Worm (Caenorhabditis elegans): Measurements from ENCODE around the gene cal-4.
A peak's percentile ranks its signal among the peaks of the same experiment; 100 is the strongest.

Gene cal-4

DNA sequence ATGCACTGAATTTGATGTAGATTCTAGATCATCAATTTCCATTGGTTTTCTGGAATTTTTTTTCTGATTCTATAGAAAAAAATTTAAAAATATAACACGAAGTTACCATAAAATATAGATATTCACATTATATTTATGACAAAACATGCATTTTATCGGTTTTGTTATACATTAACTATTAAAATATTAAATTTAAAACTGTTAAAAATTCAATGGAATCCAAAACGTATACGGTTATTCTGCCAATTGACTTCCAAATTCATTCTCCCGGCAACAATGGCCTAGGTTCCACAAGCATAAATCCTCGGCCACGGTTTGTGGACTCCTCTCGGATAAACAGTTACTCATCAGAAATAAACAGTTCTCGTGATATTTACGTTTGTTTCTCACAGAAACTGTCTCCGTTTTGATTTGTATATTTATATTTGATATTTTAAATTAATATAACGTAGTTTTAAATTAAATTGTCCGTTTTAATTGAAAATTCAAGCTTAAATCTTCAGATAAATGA lies 37.5 kb upstream of the cal-4 start, which contains the start of the genes F01D4.5 and ced-5:
TSS of gene F01D4.5 (minus strand) at position 51 of the 511 bp plus-strand sequence.
TSS of gene ced-5 (plus strand) at position 504 of the 511 bp plus-strand sequence.
- TF ChIP-seq nhr-28 (tag; optimal IDR thresholded peaks at IDR 0.05): no peak
- peak; percentile 24 for TF ChIP-seq mep-1 (tag; optimal IDR thresholded peaks at IDR 0.05)
- TF ChIP-seq drap-1 (GFP tag; optimal IDR thresholded peaks at IDR 0.05): no peak
- no peak for TF ChIP-seq snpc-4 (tag; optimal IDR thresholded peaks at IDR 0.05)
- no peak for TF ChIP-seq ztf-11 (tag; optimal IDR thresholded peaks at IDR 0.05)
- TF ChIP-seq nhr-2 (tag; optimal IDR thresholded peaks at IDR 0.05): no peak
- peak; percentile 33 for TF ChIP-seq lin-13 (tag; optimal IDR thresholded peaks at IDR 0.05)
- no peak for TF ChIP-seq lin-32 (GFP tag; optimal IDR thresholded peaks at IDR 0.05)
- no peak for TF ChIP-seq nhr-237 (tag; optimal IDR thresholded peaks at IDR 0.05)
- TF ChIP-seq pha-4 (tag; optimal IDR thresholded peaks at IDR 0.05): peak; percentile 25
- no peak for TF ChIP-seq nhr-76 (tag; optimal IDR thresholded peaks at IDR 0.05)
- TF ChIP-seq unc-62 (GFP tag; optimal IDR thresholded peaks at IDR 0.05): no peak
- TF ChIP-seq bed-3 (GFP tag; optimal IDR thresholded peaks at IDR 0.05): no peak
- peak; percentile 36 for TF ChIP-seq cnd-1 (tag; optimal IDR thresholded peaks at IDR 0.05)
- no peak for TF ChIP-seq flh-1 (GFP tag; optimal IDR thresholded peaks at IDR 0.05)
- TF ChIP-seq hlh-1 (tag; optimal IDR thresholded peaks at IDR 0.05): no peak
- TF ChIP-seq M03D4.4 (tag; optimal IDR thresholded peaks at IDR 0.05): peak; percentile 22
- no peak for TF ChIP-seq ceh-83 (GFP tag; optimal IDR thresholded peaks at IDR 0.05)
- no peak for TF ChIP-seq ham-2 (GFP tag; optimal IDR thresholded peaks at IDR 0.05)
- TF ChIP-seq mab-5 (tag; optimal IDR thresholded peaks at IDR 0.05): no peak
- peak; percentile 54 for TF ChIP-seq sptf-1 (tag; optimal IDR thresholded peaks at IDR 0.05)
- no peak for TF ChIP-seq nhr-12 (tag; optimal IDR thresholded peaks at IDR 0.05)
- TF ChIP-seq unc-39 (tag; optimal IDR thresholded peaks at IDR 0.05): no peak
- TF ChIP-seq blmp-1 (tag; optimal IDR thresholded peaks at IDR 0.05): no peak
- TF ChIP-seq ces-1 (GFP tag; optimal IDR thresholded peaks at IDR 0.05): peak; percentile 39
- no peak for TF ChIP-seq sem-2 (GFP tag; optimal IDR thresholded peaks at IDR 0.05)

DNA sequence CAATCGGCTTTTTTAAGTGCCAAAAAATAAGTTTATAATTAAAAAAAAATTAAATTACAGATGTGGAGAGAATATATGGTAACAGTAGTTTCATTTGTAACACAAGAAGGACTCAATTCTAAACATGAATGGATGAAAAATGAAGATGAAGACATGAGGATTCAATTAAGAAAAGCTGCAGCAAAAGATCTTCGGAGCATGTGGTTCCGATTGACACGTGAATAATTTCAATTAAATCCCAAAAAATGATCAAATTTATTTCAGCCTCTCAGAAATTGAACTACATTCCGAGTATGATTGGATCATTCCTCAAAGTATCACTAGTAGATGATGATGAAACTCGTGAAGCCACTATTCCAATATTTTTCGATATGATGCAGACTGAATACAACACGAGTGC lies 31.8 kb upstream of the cal-4 start:
- no peak for TF ChIP-seq ces-1 (GFP tag; optimal IDR thresholded peaks at IDR 0.05)
- no peak for TF ChIP-seq mep-1 (tag; optimal IDR thresholded peaks at IDR 0.05)
- no peak for TF ChIP-seq zip-8 (tag; optimal IDR thresholded peaks at IDR 0.05)
- no peak for TF ChIP-seq cnd-1 (tag; optimal IDR thresholded peaks at IDR 0.05)
- no peak for TF ChIP-seq elt-1 (tag; optimal IDR thresholded peaks at IDR 0.05; ENCODE audit: borderline replicate concordance, insufficient read depth)
- TF ChIP-seq M03D4.4 (tag; optimal IDR thresholded peaks at IDR 0.05): no peak
- no peak for TF ChIP-seq nhr-76 (tag; optimal IDR thresholded peaks at IDR 0.05)
- TF ChIP-seq elt-3 (tag; optimal IDR thresholded peaks at IDR 0.05): no peak
- TF ChIP-seq nhr-12 (tag; optimal IDR thresholded peaks at IDR 0.05): no peak
- TF ChIP-seq lsy-2 (tag; optimal IDR thresholded peaks at IDR 0.05): no peak
- TF ChIP-seq pha-4 (tag; optimal IDR thresholded peaks at IDR 0.05): no peak
- TF ChIP-seq sem-2 (GFP tag; optimal IDR thresholded peaks at IDR 0.05): no peak
- no peak for TF ChIP-seq lin-32 (GFP tag; optimal IDR thresholded peaks at IDR 0.05)
- TF ChIP-seq mls-2 (tag; optimal IDR thresholded peaks at IDR 0.05): no peak
- no peak for TF ChIP-seq unc-120 (tag; optimal IDR thresholded peaks at IDR 0.05; ENCODE audit: poor library complexity, severe bottlenecking)

DNA sequence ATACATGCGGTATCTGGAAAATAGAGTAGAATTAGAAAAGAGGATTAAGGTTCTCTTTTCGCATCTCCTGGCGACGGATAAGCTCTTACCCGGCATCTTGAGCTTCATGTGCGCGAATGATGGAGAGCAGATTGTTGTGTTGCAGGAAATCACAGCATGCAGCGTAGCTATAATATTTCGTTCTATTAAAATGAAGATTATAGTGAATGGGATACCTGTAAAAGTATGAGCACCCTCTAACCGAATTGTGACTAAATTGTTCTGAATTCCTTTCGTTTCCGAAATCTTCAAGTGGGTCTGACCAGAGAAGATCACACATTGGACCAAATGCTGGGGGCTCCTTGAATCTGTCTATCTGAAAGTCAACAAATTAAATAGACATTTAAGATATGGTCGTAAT lies 22.8 kb upstream of the cal-4 start:
- TF ChIP-seq unc-120 (tag; optimal IDR thresholded peaks at IDR 0.05; ENCODE audit: poor library complexity, severe bottlenecking) (no peak), mep-1 (tag; optimal IDR thresholded peaks at IDR 0.05) (no peak), flh-1 (GFP tag; optimal IDR thresholded peaks at IDR 0.05) (no peak)

DNA sequence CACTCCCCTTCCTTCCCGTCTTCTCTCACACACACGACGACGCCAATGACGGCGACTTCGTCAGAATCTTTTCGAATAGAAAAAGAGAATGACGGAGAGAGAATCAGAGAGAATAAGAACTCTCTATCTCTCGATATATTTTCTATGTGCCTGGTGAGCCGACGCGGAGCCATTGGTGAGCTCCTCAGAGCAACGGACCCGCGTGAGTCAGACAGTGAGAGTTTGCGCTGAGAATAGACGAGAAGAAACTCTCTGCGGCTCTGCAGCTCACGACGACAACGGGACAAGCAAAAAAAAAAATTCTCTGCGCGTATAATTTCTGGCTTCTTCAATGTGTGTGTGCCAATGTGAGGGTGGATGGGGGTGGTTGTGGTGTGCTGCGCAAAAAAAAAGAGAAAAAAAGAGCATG lies 21.3 kb upstream of the cal-4 start:
- TF ChIP-seq lsy-2 (tag; optimal IDR thresholded peaks at IDR 0.05) (no peak), unc-62 (GFP tag; optimal IDR thresholded peaks at IDR 0.05) (peak; percentile 17), hlh-1 (tag; optimal IDR thresholded peaks at IDR 0.05) (no peak), mep-1 (tag; optimal IDR thresholded peaks at IDR 0.05) (peak; percentile 7), sptf-1 (tag; optimal IDR thresholded peaks at IDR 0.05) (peak; percentile 36), mls-2 (tag; optimal IDR thresholded peaks at IDR 0.05) (peak; percentile 9), ces-1 (GFP tag; optimal IDR thresholded peaks at IDR 0.05) (peak; percentile 22)

DNA sequence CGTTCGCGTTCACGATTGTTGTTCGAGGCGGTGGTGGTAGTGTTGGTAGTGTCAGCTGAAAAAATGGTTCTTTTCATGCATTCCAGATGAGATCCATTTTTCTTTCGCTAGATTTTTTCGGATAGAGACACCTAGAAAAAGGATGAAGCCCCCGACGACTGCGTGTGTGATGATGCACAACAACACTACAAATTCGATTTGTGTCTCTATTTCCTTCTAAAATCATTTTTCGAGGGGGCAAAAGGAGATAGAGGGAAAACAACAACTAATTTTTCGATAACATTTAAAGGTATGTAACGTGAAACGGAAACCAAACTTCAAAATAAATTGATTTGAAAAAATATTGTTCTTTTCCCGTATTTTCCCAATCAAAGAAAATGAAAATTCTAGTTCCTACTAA lies 20.7 kb upstream of the cal-4 start:
- no peak for TF ChIP-seq nhr-28 (tag; optimal IDR thresholded peaks at IDR 0.05)
- peak; percentile 75 for TF ChIP-seq ces-1 (GFP tag; optimal IDR thresholded peaks at IDR 0.05)

Data from whole organism, mixed stage, embryonic.